ENCODE assay signal across 1 fruit fly cellular context in the genomic region with DNA sequence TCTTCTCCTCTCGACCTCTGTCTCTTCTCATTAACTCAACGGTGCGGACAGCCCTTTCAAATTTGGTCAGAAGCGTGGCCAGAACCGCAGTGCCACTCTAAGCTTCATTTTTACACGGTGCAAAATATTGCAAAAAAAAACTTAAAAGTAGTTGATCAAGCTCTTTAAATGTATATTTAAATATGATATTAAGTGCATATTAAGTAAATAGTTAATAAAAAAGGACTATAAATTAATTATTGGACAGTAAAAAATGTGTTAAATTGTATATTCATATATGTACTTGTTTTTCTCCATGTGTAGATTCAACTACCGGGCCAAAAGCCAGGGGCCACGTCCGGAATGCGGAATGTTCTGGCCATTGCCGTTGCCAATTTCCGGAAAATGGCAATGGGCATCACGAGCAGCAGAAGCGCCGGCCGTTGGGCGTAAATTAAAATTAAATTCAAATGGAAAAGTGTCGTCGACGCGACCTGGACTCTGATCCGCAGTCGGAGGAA.
TF ChIP-seq lines count a peak whose summit lies in the region.

A gene (plus strand): TSS at position 450 of the 500 bp plus-strand sequence.

TF ChIP-seq in whole organism, embryonic, 481 proteins besides CTCF, POLR2A, EP300 and RAD21 (continued from another document and continues in another):
- TF ChIP-seq ato (GFP tag; IDR thresholded peaks at IDR 0.05; lab: Robert Waterston, UW; ENCODE audit: partially characterized antibody) (no peak), CG13287 (GFP tag; IDR thresholded peaks at IDR 0.05; lab: Robert Waterston, UW; ENCODE audit: partially characterized antibody) (no peak), phol (tag; optimal IDR thresholded peaks at IDR 0.05; lab: Kevin White, UChicago) (no peak), CG6654 (GFP tag; optimal IDR thresholded peaks at IDR 0.05; lab: Kevin White, UChicago) (no peak), dmrt11E (tag; optimal IDR thresholded peaks at IDR 0.05; lab: Kevin White, UChicago) (no peak), CG31224 (GFP tag; IDR thresholded peaks at IDR 0.05; lab: Robert Waterston, UW) (no peak), Tbp (GFP tag; optimal IDR thresholded peaks at IDR 0.05; lab: Kevin White, UChicago) (no peak), CG17385 (GFP tag; optimal IDR thresholded peaks at IDR 0.05; lab: Kevin White, UChicago) (no peak), wek (GFP tag; optimal IDR thresholded peaks at IDR 0.05; lab: Kevin White, UChicago) (no peak), Gug (GFP tag; IDR thresholded peaks at IDR 0.05; lab: Robert Waterston, UW) (no peak), jumu (GFP tag; optimal IDR thresholded peaks at IDR 0.05; lab: Kevin White, UChicago) (no peak), CG12769 (tag; optimal IDR thresholded peaks at IDR 0.05; lab: Kevin White, UChicago) (no peak), run (tag; optimal IDR thresholded peaks at IDR 0.05; lab: Kevin White, UChicago) (no peak), vnd (GFP tag; IDR thresholded peaks at IDR 0.05; lab: Robert Waterston, UW; ENCODE audit: partially characterized antibody) (no peak), CG17359 (tag; optimal IDR thresholded peaks at IDR 0.05; lab: Kevin White, UChicago) (peak; percentile 1), bsh (GFP tag; optimal IDR thresholded peaks at IDR 0.05; lab: Kevin White, UChicago) (no peak), CG2889 (GFP tag; IDR thresholded peaks at IDR 0.05; lab: Robert Waterston, UW) (no peak), PHDP (tag; optimal IDR thresholded peaks at IDR 0.05; lab: Kevin White, UChicago) (no peak), CG32532 (GFP tag; IDR thresholded peaks at IDR 0.05; lab: Robert Waterston, UW) (no peak; the same call in 1 of the 2 replicates), CG9727 (GFP tag; optimal IDR thresholded peaks at IDR 0.05; lab: Kevin White, UChicago) (peak; percentile 22), sens (GFP tag; lab: Kevin White, UChicago) (no peak), CG6254 (GFP tag; optimal IDR thresholded peaks at IDR 0.05; lab: Kevin White, UChicago) (no peak), CG7372 (GFP tag; IDR thresholded peaks at IDR 0.05; lab: Robert Waterston, UW) (no peak), nmo (GFP tag; optimal IDR thresholded peaks at IDR 0.05; lab: Kevin White, UChicago) (no peak), odd (GFP tag; optimal IDR thresholded peaks at IDR 0.05; lab: Kevin White, UChicago) (no peak), Bdp1 (GFP tag; optimal IDR thresholded peaks at IDR 0.05; lab: Kevin White, UChicago) (no peak), CG15601 (tag; optimal IDR thresholded peaks at IDR 0.05; lab: Kevin White, UChicago) (no peak), rib (GFP tag; IDR thresholded peaks at IDR 0.05; lab: Robert Waterston, UW) (no peak), HLH3B (GFP tag; IDR thresholded peaks at IDR 0.05; lab: Robert Waterston, UW) (no peak), gsb (GFP tag; IDR thresholded peaks at IDR 0.05; lab: Robert Waterston, UW) (no peak), dimm (GFP tag; IDR thresholded peaks at IDR 0.05; lab: Robert Waterston, UW) (no peak), ssp (GFP tag; IDR thresholded peaks at IDR 0.05; lab: Robert Waterston, UW) (no peak), Mes4 (GFP tag; optimal IDR thresholded peaks at IDR 0.05; lab: Kevin White, UChicago) (no peak), CG2116 (GFP tag; optimal IDR thresholded peaks at IDR 0.05; lab: Kevin White, UChicago) (no peak), Antp (GFP tag; optimal IDR thresholded peaks at IDR 0.05; lab: Kevin White, UChicago) (no peak), CG11247 (GFP tag; IDR thresholded peaks at IDR 0.05; lab: Robert Waterston, UW) (no peak), CG12299 (tag; optimal IDR thresholded peaks at IDR 0.05; lab: Kevin White, UChicago) (no peak), CG31365 (tag; optimal IDR thresholded peaks at IDR 0.05; lab: Kevin White, UChicago) (no peak), Abd-B (GFP tag; optimal IDR thresholded peaks at IDR 0.05; lab: Kevin White, UChicago) (no peak), CG4360 (GFP tag; IDR thresholded peaks at IDR 0.05; lab: Robert Waterston, UW) (no peak), CG9609 (GFP tag; optimal IDR thresholded peaks at IDR 0.05; lab: Kevin White, UChicago) (no peak), unpg (GFP tag; optimal IDR thresholded peaks at IDR 0.05; lab: Kevin White, UChicago) (peak; percentile 0), al (GFP tag; IDR thresholded peaks at IDR 0.05; lab: Robert Waterston, UW) (no peak), CG8765 (GFP tag; IDR thresholded peaks at IDR 0.05; lab: Robert Waterston, UW) (no peak), CG5245 (GFP tag; optimal IDR thresholded peaks at IDR 0.05; lab: Kevin White, UChicago) (no peak), BtbVII (GFP tag; optimal IDR thresholded peaks at IDR 0.05; lab: Kevin White, UChicago) (no peak), ind (GFP tag; optimal IDR thresholded peaks at IDR 0.05; lab: Kevin White, UChicago) (no peak), CG32767 (GFP tag; IDR thresholded peaks at IDR 0.05; lab: Robert Waterston, UW) (no peak), lab (GFP tag; optimal IDR thresholded peaks at IDR 0.05; lab: Kevin White, UChicago) (peak; percentile 23), E2f1 (GFP tag; IDR thresholded peaks at IDR 0.05; lab: Robert Waterston, UW) (0 out of 2 replicates have a peak, but pooled peaks have one; percentile 20), CG33213 (GFP tag; optimal IDR thresholded peaks at IDR 0.05; lab: Kevin White, UChicago) (no peak), CG30403 (GFP tag; optimal IDR thresholded peaks at IDR 0.05; lab: Kevin White, UChicago) (peak; percentile 11), sd (tag; optimal IDR thresholded peaks at IDR 0.05; lab: Kevin White, UChicago) (no peak), CG7786 (GFP tag; optimal IDR thresholded peaks at IDR 0.05; lab: Kevin White, UChicago) (no peak), CG5953 (GFP tag; IDR thresholded peaks at IDR 0.05; lab: Robert Waterston, UW) (no peak), CG11695 (GFP tag; IDR thresholded peaks at IDR 0.05; lab: Robert Waterston, UW) (peak; percentile 40; the same call in 1 of the 3 replicates), tap (tag; optimal IDR thresholded peaks at IDR 0.05; lab: Kevin White, UChicago) (no peak), zfh1 (GFP tag; IDR thresholded peaks at IDR 0.05; lab: Robert Waterston, UW) (no peak), ham (GFP tag; IDR thresholded peaks at IDR 0.05; lab: Robert Waterston, UW) (no peak), CG15479 (GFP tag; optimal IDR thresholded peaks at IDR 0.05; lab: Kevin White, UChicago) (no peak), abd-A (tag; optimal IDR thresholded peaks at IDR 0.05; lab: Kevin White, UChicago) (no peak), Dip3 (GFP tag; optimal IDR thresholded peaks at IDR 0.05; lab: Kevin White, UChicago) (no peak), CG14441 (GFP tag; IDR thresholded peaks at IDR 0.05; lab: Robert Waterston, UW) (no peak), trem (tag; optimal IDR thresholded peaks at IDR 0.05; lab: Kevin White, UChicago) (no peak), gfzf (GFP tag; optimal IDR thresholded peaks at IDR 0.05; lab: Kevin White, UChicago) (no peak), Med (GFP tag; lab: Kevin White, UChicago) (peak; percentile 49), CG10959 (GFP tag; IDR thresholded peaks at IDR 0.05; lab: Robert Waterston, UW) (no peak), zfh2 (GFP tag; optimal IDR thresholded peaks at IDR 0.05; lab: Kevin White, UChicago) (no peak), CG8388 (GFP tag; optimal IDR thresholded peaks at IDR 0.05; lab: Kevin White, UChicago) (no peak), tx (GFP tag; optimal IDR thresholded peaks at IDR 0.05; lab: Kevin White, UChicago) (no peak), Rx (GFP tag; IDR thresholded peaks at IDR 0.05; lab: Robert Waterston, UW) (no peak), CG4820 (GFP tag; optimal IDR thresholded peaks at IDR 0.05; lab: Kevin White, UChicago) (no peak), CG18619 (GFP tag; optimal IDR thresholded peaks at IDR 0.05; lab: Kevin White, UChicago) (peak; percentile 9), Hr51 (GFP tag; optimal IDR thresholded peaks at IDR 0.05; lab: Kevin White, UChicago) (peak in 1 of 2 experiments; percentile 28), MESR4 (GFP tag; optimal IDR thresholded peaks at IDR 0.05; lab: Kevin White, UChicago) (no peak), fru (optimal IDR thresholded peaks at IDR 0.05; lab: Kevin White, UChicago) (no peak), tll (GFP tag; optimal IDR thresholded peaks at IDR 0.05; lab: Kevin White, UChicago) (no peak), trh (GFP tag; optimal IDR thresholded peaks at IDR 0.05; lab: Kevin White, UChicago) (no peak), dan (GFP tag; IDR thresholded peaks at IDR 0.05; lab: Robert Waterston, UW) (no peak), Ets65A (GFP tag; lab: Kevin White, UChicago) (peak; percentile 51), peb (GFP tag; IDR thresholded peaks at IDR 0.05; lab: Robert Waterston, UW) (no peak), CG9215 (GFP tag; IDR thresholded peaks at IDR 0.05; lab: Robert Waterston, UW) (no peak), tin (GFP tag; optimal IDR thresholded peaks at IDR 0.05; lab: Kevin White, UChicago) (no peak), chm (GFP tag; IDR thresholded peaks at IDR 0.05; lab: Robert Waterston, UW) (no peak), mirr (GFP tag; optimal IDR thresholded peaks at IDR 0.05; lab: Kevin White, UChicago) (no peak), stwl (tag; optimal IDR thresholded peaks at IDR 0.05; lab: Kevin White, UChicago) (no peak), slbo (GFP tag; IDR thresholded peaks at IDR 0.05; lab: Robert Waterston, UW) (0 out of 2 replicates have a peak, but pooled peaks have one; percentile 8), GATAe (GFP tag; conservative IDR thresholded peaks at IDR 0.05; lab: Robert Waterston, UW) (no peak), CG15269 (tag; optimal IDR thresholded peaks at IDR 0.05; lab: Kevin White, UChicago) (no peak), CG11398 (GFP tag; optimal IDR thresholded peaks at IDR 0.05; lab: Kevin White, UChicago) (no peak), stc (GFP tag; IDR thresholded peaks at IDR 0.05; lab: Robert Waterston, UW) (no peak), Side (GFP tag; optimal IDR thresholded peaks at IDR 0.05; lab: Kevin White, UChicago) (no peak), B-H1 (GFP tag; IDR thresholded peaks at IDR 0.05; lab: Robert Waterston, UW) (no peak), lov (optimal IDR thresholded peaks at IDR 0.05; lab: Kevin White, UChicago) (no peak), lov (GFP tag; IDR thresholded peaks at IDR 0.05; lab: Robert Waterston, UW) (no peak), ken (GFP tag; IDR thresholded peaks at IDR 0.05; lab: Robert Waterston, UW) (no peak), CG7556 (GFP tag; optimal IDR thresholded peaks at IDR 0.05; lab: Kevin White, UChicago) (peak; percentile 31), CG10654 (GFP tag; optimal IDR thresholded peaks at IDR 0.05; lab: Kevin White, UChicago) (no peak), sisA (GFP tag; IDR thresholded peaks at IDR 0.05; lab: Robert Waterston, UW) (no peak), sna (GFP tag; IDR thresholded peaks at IDR 0.05; lab: Robert Waterston, UW; ENCODE audit: partially characterized antibody) (no peak), ewg (GFP tag; optimal IDR thresholded peaks at IDR 0.05; lab: Kevin White, UChicago) (no peak), Eip74EF (GFP tag; optimal IDR thresholded peaks at IDR 0.05; lab: Kevin White, UChicago) (no peak), C15 (GFP tag; IDR thresholded peaks at IDR 0.05; lab: Robert Waterston, UW) (no peak), Oli (tag; optimal IDR thresholded peaks at IDR 0.05; lab: Kevin White, UChicago) (no peak), Dip2 (GFP tag; IDR thresholded peaks at IDR 0.05; lab: Robert Waterston, UW) (no peak), pzg (GFP tag; optimal IDR thresholded peaks at IDR 0.05; lab: Kevin White, UChicago) (no peak), CG4617 (GFP tag; optimal IDR thresholded peaks at IDR 0.05; lab: Kevin White, UChicago; ENCODE audit: borderline replicate concordance) (no peak), Ada2b (GFP tag; IDR thresholded peaks at IDR 0.05; lab: Robert Waterston, UW) (no peak), CG13296 (GFP tag; optimal IDR thresholded peaks at IDR 0.05; lab: Kevin White, UChicago) (no peak), sc (optimal IDR thresholded peaks at IDR 0.05; lab: Kevin White, UChicago) (no peak), sc (GFP tag; optimal IDR thresholded peaks at IDR 0.05; lab: Kevin White, UChicago) (no peak), amos (GFP tag; IDR thresholded peaks at IDR 0.05; lab: Robert Waterston, UW; ENCODE audit: partially characterized antibody) (no peak), CG1792 (GFP tag; optimal IDR thresholded peaks at IDR 0.05; lab: Kevin White, UChicago) (no peak), Neu2 (GFP tag; optimal IDR thresholded peaks at IDR 0.05; lab: Kevin White, UChicago; ENCODE audit: borderline replicate concordance) (no peak), CG15073 (GFP tag; optimal IDR thresholded peaks at IDR 0.05; lab: Kevin White, UChicago) (no peak), CG4328 (GFP tag; optimal IDR thresholded peaks at IDR 0.05; lab: Kevin White, UChicago) (no peak), toy (GFP tag; IDR thresholded peaks at IDR 0.05; lab: Robert Waterston, UW) (no peak), hth (optimal IDR thresholded peaks at IDR 0.05; lab: Kevin White, UChicago) (no peak), oc (tag; optimal IDR thresholded peaks at IDR 0.05; lab: Kevin White, UChicago) (no peak), Stat92E (GFP tag; optimal IDR thresholded peaks at IDR 0.05; lab: Kevin White, UChicago) (no peak), CG34224 (GFP tag; IDR thresholded peaks at IDR 0.05; lab: Robert Waterston, UW; ENCODE audit: partially characterized antibody) (no peak), gt (GFP tag; IDR thresholded peaks at IDR 0.05; lab: Robert Waterston, UW) (no peak), CG14050 (GFP tag; IDR thresholded peaks at IDR 0.05; lab: Robert Waterston, UW) (no peak), ftz-f1 (GFP tag; optimal IDR thresholded peaks at IDR 0.05; lab: Kevin White, UChicago) (no peak), Myb (GFP tag; optimal IDR thresholded peaks at IDR 0.05; lab: Kevin White, UChicago) (no peak), CG11723 (GFP tag; optimal IDR thresholded peaks at IDR 0.05; lab: Kevin White, UChicago) (no peak), tup (GFP tag; optimal IDR thresholded peaks at IDR 0.05; lab: Kevin White, UChicago) (no peak), pfk (GFP tag; optimal IDR thresholded peaks at IDR 0.05; lab: Kevin White, UChicago) (no peak), Doc2 (GFP tag; IDR thresholded peaks at IDR 0.05; lab: Robert Waterston, UW) (no peak), NfI (GFP tag; optimal IDR thresholded peaks at IDR 0.05; lab: Kevin White, UChicago) (no peak), Hsf (GFP tag; optimal IDR thresholded peaks at IDR 0.05; lab: Kevin White, UChicago) (no peak), Ptx1 (GFP tag; IDR thresholded peaks at IDR 0.05; lab: Robert Waterston, UW) (peak; percentile 37), CHES-1-like (GFP tag; optimal IDR thresholded peaks at IDR 0.05; lab: Kevin White, UChicago) (no peak), dpn (GFP tag; optimal IDR thresholded peaks at IDR 0.05; lab: Kevin White, UChicago) (no peak), Jarid2 (GFP tag; optimal IDR thresholded peaks at IDR 0.05; lab: Kevin White, UChicago) (no peak)
